Fruit fly (Drosophila melanogaster): ENCODE measurements around the gene CG43208.

dm6 chr3R:13264061-13264661 is 39.1 kb upstream of the CG43208 start, which contains the start of gene Ravus:
- TF ChIP-seq Gug (GFP tag; IDR thresholded peaks at IDR 0.05) (no peak), CG16779 (tag; optimal IDR thresholded peaks at IDR 0.05) (no peak)
